Fruit fly (Drosophila melanogaster) whole organism, embryonic: ENCODE results near the gene CG14655.

Experiments used
- Abd-B ChIP-seq: fragments of 200-800 bp; sonication (Bioruptor generic); optimal IDR thresholded peaks from 2 replicates; lab custom pipeline; 2018; ENCODE audit warnings: missing biosample characterization, mild to moderate bottlenecking, missing genetic modification characterization, moderate library complexity
- Bgb ChIP-seq: fragments of 200-800 bp; sonication (Bioruptor generic); IDR thresholded peaks from 2 replicates; pipeline ENCODE4 v1.3.6; 2022; ENCODE audit warnings: missing biosample characterization, missing genetic modification characterization; ENCODE audit not compliant: partially characterized antibody
- BtbVII ChIP-seq: fragments of 200-800 bp; sonication (Bioruptor generic); optimal IDR thresholded peaks from 3 replicates; lab custom pipeline; 2017; ENCODE audit warnings: missing biosample characterization, mild to moderate bottlenecking, missing genetic modification characterization
- CG10321 ChIP-seq: fragments of 200-800 bp; sonication (Bioruptor generic); IDR thresholded peaks from 2 replicates; pipeline ENCODE4 v1.3.6; 2022; ENCODE audit warnings: missing biosample characterization, missing genetic modification characterization
- CG10431 ChIP-seq: fragments of 200-800 bp; sonication (Bioruptor generic); optimal IDR thresholded peaks from 3 replicates; lab custom pipeline; 2018; ENCODE audit warnings: missing biosample characterization, mild to moderate bottlenecking, missing genetic modification characterization
- CG11085 ChIP-seq: fragments of 200-800 bp; sonication (Bioruptor generic); IDR thresholded peaks from 2 replicates; pipeline ENCODE4 v1.3.6; 2022; ENCODE audit warnings: missing biosample characterization, missing genetic modification characterization
- CG11695 ChIP-seq: fragments of 200-800 bp; sonication (Bioruptor generic); IDR thresholded peaks from 3 replicates; pipeline ENCODE4 v1.3.6; 2022; ENCODE audit warnings: missing biosample characterization, missing genetic modification characterization
- CG12071 ChIP-seq: fragments of 200-800 bp; sonication (Bioruptor generic); optimal IDR thresholded peaks from 3 replicates; lab custom pipeline; 2018; ENCODE audit warnings: missing biosample characterization, mild to moderate bottlenecking, missing genetic modification characterization
- CG12104 ChIP-seq: fragments of 200-800 bp; sonication (Bioruptor generic); optimal IDR thresholded peaks from 3 replicates; lab custom pipeline; 2016; ENCODE audit warnings: missing biosample characterization, missing genetic modification characterization
- CG13624 ChIP-seq: fragments of 200-800 bp; sonication (Bioruptor generic); optimal IDR thresholded peaks from 2 replicates; lab custom pipeline; 2016; ENCODE audit warnings: missing biosample characterization, missing genetic modification characterization
- CG14050 ChIP-seq: fragments of 200-800 bp; sonication (Bioruptor generic); IDR thresholded peaks from 3 replicates; pipeline ENCODE4 v1.3.6; 2022; ENCODE audit warnings: missing biosample characterization, missing genetic modification characterization
- CG1529 ChIP-seq: fragments of 200-800 bp; sonication (Bioruptor generic); optimal IDR thresholded peaks from 3 replicates; lab custom pipeline; 2018; ENCODE audit warnings: missing biosample characterization, missing genetic modification characterization
- CG15479 ChIP-seq: fragments of 200-800 bp; sonication (Bioruptor generic); optimal IDR thresholded peaks from 3 replicates; lab custom pipeline; 2019; ENCODE audit warnings: missing biosample characterization, mild to moderate bottlenecking, missing genetic modification characterization, moderate library complexity
- CG16813 ChIP-seq: fragments of 200-800 bp; sonication (Bioruptor generic); IDR thresholded peaks from 3 replicates; pipeline ENCODE4 v1.3.6; 2022; ENCODE audit warnings: missing biosample characterization, missing genetic modification characterization; ENCODE audit not compliant: partially characterized antibody
- CG16863 ChIP-seq: fragments of 200-800 bp; sonication (Bioruptor generic); optimal IDR thresholded peaks from 3 replicates; lab custom pipeline; 2016; ENCODE audit warnings: missing biosample characterization, missing genetic modification characterization
- CG17328 ChIP-seq: fragments of 200-800 bp; sonication (Bioruptor generic); IDR thresholded peaks from 2 replicates; pipeline ENCODE4 v1.3.6; 2022; ENCODE audit warnings: missing biosample characterization, missing genetic modification characterization
- CG17568 ChIP-seq: fragments of 200-800 bp; sonication (Bioruptor generic); optimal IDR thresholded peaks from 2 replicates; lab custom pipeline; 2018; ENCODE audit warnings: missing biosample characterization, mild to moderate bottlenecking, missing genetic modification characterization, moderate library complexity
- CG2712 ChIP-seq: fragments of 200-800 bp; optimal IDR thresholded peaks from 3 replicates; lab custom pipeline; 2019; ENCODE audit warnings: missing biosample characterization, mild to moderate bottlenecking, missing genetic modification characterization, moderate library complexity
- CG33557 ChIP-seq: fragments of 200-800 bp; sonication (Bioruptor generic); optimal IDR thresholded peaks from 2 replicates; lab custom pipeline; 2019; ENCODE audit warnings: missing biosample characterization, mild to moderate bottlenecking, missing genetic modification characterization, moderate library complexity
- CG3407 ChIP-seq: fragments of 200-800 bp; sonication (Bioruptor generic); optimal IDR thresholded peaks from 2 replicates; lab custom pipeline; 2018; ENCODE audit warnings: missing biosample characterization, mild to moderate bottlenecking, missing genetic modification characterization
- CG4404 ChIP-seq: fragments of 200-800 bp; sonication (Bioruptor generic); IDR thresholded peaks from 2 replicates; pipeline ENCODE4 v1.3.6; 2022; ENCODE audit warnings: missing biosample characterization, missing genetic modification characterization
- CG6813 ChIP-seq: fragments of 200-800 bp; sonication (Bioruptor generic); optimal IDR thresholded peaks from 2 replicates; lab custom pipeline; 2017; ENCODE audit warnings: missing biosample characterization, missing genetic modification characterization, mild to moderate bottlenecking, moderate library complexity, missing genetic modification reagents
- CG7987 ChIP-seq: fragments of 200-800 bp; sonication (Bioruptor generic); optimal IDR thresholded peaks from 2 replicates; lab custom pipeline; 2018; ENCODE audit warnings: missing biosample characterization, mild to moderate bottlenecking, missing genetic modification characterization, moderate library complexity
- CG8290 ChIP-seq, 3 experiments: fragments of 200-800 bp; sonication (Bioruptor generic); optimal IDR thresholded peaks; 2 replicates each; lab custom pipeline; 2016 to 2019; ENCODE audit warnings: missing biosample characterization in 3 of 3, missing genetic modification characterization in 3 of 3, mild to moderate bottlenecking in 2 of 3, moderate library complexity in 1 of 3
- CG9437 ChIP-seq: fragments of 200-800 bp; sonication (Bioruptor generic); optimal IDR thresholded peaks from 2 replicates; lab custom pipeline; 2018; ENCODE audit warnings: missing biosample characterization, mild to moderate bottlenecking, missing genetic modification characterization
- CHES-1-like ChIP-seq: fragments of 200-800 bp; sonication (Bioruptor generic); optimal IDR thresholded peaks from 2 replicates; lab custom pipeline; 2016; ENCODE audit warnings: missing biosample characterization, missing genetic modification characterization
- CrebB ChIP-seq: fragments of 200-800 bp; sonication (Bioruptor generic); optimal IDR thresholded peaks from 3 replicates; lab custom pipeline; 2018; ENCODE audit warnings: missing biosample characterization, mild to moderate bottlenecking, missing genetic modification characterization
- D19A ChIP-seq: fragments of 200-800 bp; optimal IDR thresholded peaks from 3 replicates; lab custom pipeline; 2019; ENCODE audit warnings: missing biosample characterization, mild to moderate bottlenecking, missing genetic modification characterization, moderate library complexity
- Dek ChIP-seq: fragments of 200-800 bp; sonication (Bioruptor generic); optimal IDR thresholded peaks from 3 replicates; lab custom pipeline; 2019; ENCODE audit warnings: missing biosample characterization, mild to moderate bottlenecking, missing genetic modification characterization, moderate library complexity
- Dref ChIP-seq: fragments of 200-800 bp; sonication (Bioruptor generic); IDR thresholded peaks from 2 replicates; pipeline ENCODE4 v1.3.6; 2022; ENCODE audit warnings: missing biosample characterization, missing genetic modification characterization
- HLH4C ChIP-seq: fragments of 200-800 bp; sonication (Bioruptor generic); IDR thresholded peaks from 3 replicates; pipeline ENCODE4 v1.3.6; 2022; ENCODE audit warnings: missing biosample characterization, missing genetic modification characterization; ENCODE audit not compliant: partially characterized antibody
- Hmr ChIP-seq: fragments of 200-800 bp; sonication (Bioruptor generic); optimal IDR thresholded peaks from 3 replicates; lab custom pipeline; 2017; ENCODE audit warnings: mild to moderate bottlenecking, missing biosample characterization, missing genetic modification reagents, missing genetic modification characterization
- Max ChIP-seq: fragments of 200-800 bp; sonication (Bioruptor generic); optimal IDR thresholded peaks from 2 replicates; lab custom pipeline; 2016; ENCODE audit warnings: missing biosample characterization, mild to moderate bottlenecking, missing genetic modification characterization
- Sox102F ChIP-seq: fragments of 200-800 bp; sonication (Bioruptor generic); optimal IDR thresholded peaks from 2 replicates; lab custom pipeline; 2018; ENCODE audit warnings: missing biosample characterization, mild to moderate bottlenecking, missing genetic modification characterization, moderate library complexity
- Trl ChIP-seq, 3 experiments: fragments of >200 bp in 2 of 3; fragments of 200-800 bp in 1 of 3; sonication (Bioruptor generic) in 1 of 3; optimal IDR thresholded peaks; 2 replicates in 1 of 3; 3 replicates in 2 of 3; lab custom pipeline; 2016 to 2017; ENCODE audit warnings: missing biosample characterization in 1 of 3, missing genetic modification characterization in 1 of 3
- Xrp1 ChIP-seq: fragments of 200-800 bp; sonication (Bioruptor generic); IDR thresholded peaks from 2 replicates; pipeline ENCODE4 v1.3.6; 2022; ENCODE audit warnings: missing biosample characterization, missing genetic modification characterization
- aop ChIP-seq: fragments of 200-800 bp; sonication (Bioruptor generic); IDR thresholded peaks from 2 replicates; pipeline ENCODE4 v1.3.6; 2022; ENCODE audit warnings: missing biosample characterization, missing genetic modification characterization
- bigmax ChIP-seq: fragments of 200-800 bp; sonication (Bioruptor generic); optimal IDR thresholded peaks from 2 replicates; lab custom pipeline; 2018; ENCODE audit warnings: missing biosample characterization, mild to moderate bottlenecking, missing genetic modification characterization
- br ChIP-seq: fragments of >200 bp; optimal IDR thresholded peaks from 2 replicates; lab custom pipeline; 2017
- chm ChIP-seq: fragments of 200-800 bp; sonication (Bioruptor generic); IDR thresholded peaks from 2 replicates; pipeline ENCODE4 v1.3.6; 2022; ENCODE audit warnings: missing biosample characterization, missing genetic modification characterization
- chn ChIP-seq: fragments of 200-800 bp; sonication (Bioruptor generic); optimal IDR thresholded peaks from 2 replicates; lab custom pipeline; 2016; ENCODE audit warnings: missing biosample characterization, missing genetic modification characterization
- cwo ChIP-seq: fragments of 200-800 bp; sonication (Bioruptor generic); optimal IDR thresholded peaks from 3 replicates; lab custom pipeline; 2017; ENCODE audit warnings: missing biosample characterization, missing genetic modification characterization, mild to moderate bottlenecking, moderate library complexity, missing genetic modification reagents
- ems ChIP-seq: fragments of 200-800 bp; sonication (Bioruptor generic); optimal IDR thresholded peaks from 3 replicates; lab custom pipeline; 2016; ENCODE audit warnings: missing biosample characterization, missing genetic modification characterization
- esg ChIP-seq: fragments of 200-800 bp; sonication (Bioruptor generic); conservative IDR thresholded peaks from 2 replicates; pipeline ENCODE4 v1.3.6; 2022; ENCODE audit warnings: missing biosample characterization, missing genetic modification characterization
- fru ChIP-seq: fragments of >200 bp; optimal IDR thresholded peaks from 2 replicates; lab custom pipeline; 2017
- grau ChIP-seq: fragments of 200-800 bp; optimal IDR thresholded peaks from 3 replicates; lab custom pipeline; 2019; ENCODE audit warnings: missing biosample characterization, mild to moderate bottlenecking, missing genetic modification characterization, moderate library complexity
- lmd ChIP-seq: fragments of 200-800 bp; sonication (Bioruptor generic); IDR thresholded peaks from 2 replicates; pipeline ENCODE4 v1.3.6; 2022; ENCODE audit warnings: missing biosample characterization, missing genetic modification characterization
- mld ChIP-seq: fragments of 200-800 bp; sonication (Bioruptor generic); IDR thresholded peaks from 3 replicates; pipeline ENCODE4 v1.3.6; 2022; ENCODE audit warnings: missing biosample characterization, missing genetic modification characterization; ENCODE audit not compliant: partially characterized antibody
- pzg ChIP-seq: fragments of 200-800 bp; sonication (Bioruptor generic); optimal IDR thresholded peaks from 3 replicates; lab custom pipeline; 2018; ENCODE audit warnings: missing biosample characterization, mild to moderate bottlenecking, missing genetic modification characterization, moderate library complexity
- toy ChIP-seq: fragments of 200-800 bp; sonication (Bioruptor generic); IDR thresholded peaks from 2 replicates; pipeline ENCODE4 v1.3.6; 2022; ENCODE audit warnings: missing biosample characterization, missing genetic modification characterization
- tx ChIP-seq: fragments of 200-800 bp; sonication (Bioruptor generic); optimal IDR thresholded peaks from 2 replicates; lab custom pipeline; 2016; ENCODE audit warnings: missing biosample characterization, missing genetic modification characterization

CG14655 gene

DNA sequence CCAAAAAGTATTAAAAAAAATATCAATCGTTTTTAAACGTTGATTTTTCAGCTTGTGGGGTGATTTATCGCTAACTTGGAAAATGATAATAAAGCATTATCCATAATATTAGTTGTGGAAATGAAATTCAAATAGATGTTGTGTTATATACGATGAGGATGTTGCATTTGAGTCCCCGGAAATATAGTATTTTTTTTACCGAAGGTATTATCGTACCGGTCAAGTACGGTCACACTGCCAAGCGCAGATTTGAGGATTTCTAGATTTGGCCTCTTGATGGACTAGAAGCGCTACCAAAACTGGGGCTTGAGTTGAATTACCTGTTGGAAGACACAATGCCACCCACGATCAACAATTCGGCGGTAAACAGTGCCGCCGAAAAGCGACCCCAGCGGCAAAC lies 4.7 kb downstream of the CG14655 start (continued):
- TF ChIP-seq Xrp1 (GFP tag; lab: Robert Waterston, UW) (peak; percentile 49; the same call in 1 of the 2 replicates), ems (no peak), CG33557 (GFP tag; lab: Kevin White, UChicago) (no peak), mld (GFP tag; lab: Robert Waterston, UW) (no peak), chn (no peak), CG17568 (no peak), toy (GFP tag; lab: Robert Waterston, UW) (no peak), CG7987 (no peak), br (no peak), CG11695 (GFP tag; lab: Robert Waterston, UW) (no peak), lmd (GFP tag; lab: Robert Waterston, UW) (peak; percentile 32; the same call in 1 of the 2 replicates), Abd-B (GFP tag; lab: Kevin White, UChicago) (no peak), Sox102F (GFP tag; lab: Kevin White, UChicago) (peak; percentile 47), CG16813 (GFP tag; lab: Robert Waterston, UW) (no peak), Hmr (GFP tag; lab: Kevin White, UChicago) (peak; percentile 57), CG14050 (0 out of 3 replicates have a peak, but pooled peaks have one; percentile 28), grau (tag; lab: Kevin White, UChicago) (peak; percentile 46), CG9437 (no peak), CG4404 (GFP tag; lab: Robert Waterston, UW) (no peak), CG16863 (GFP tag; lab: Kevin White, UChicago) (no peak), CG12071 (GFP tag; lab: Kevin White, UChicago) (no peak), Trl (optimal IDR thresholded peaks at IDR 0.05; lab: Kevin White, UChicago) (no peak), Trl (GFP tag; optimal IDR thresholded peaks at IDR 0.05; lab: Kevin White, UChicago) (no peak), CG11085 (GFP tag; lab: Robert Waterston, UW) (no peak), chm (no peak), HLH4C (no peak), CG3407 (no peak), Dref (GFP tag; lab: Robert Waterston, UW) (no peak), CHES-1-like (GFP tag; lab: Kevin White, UChicago) (peak; percentile 38), CG15479 (no peak), CG12104 (GFP tag; lab: Kevin White, UChicago) (no peak), tx (GFP tag; lab: Kevin White, UChicago) (no peak), CG17328 (peak; percentile 43), Bgb (GFP tag; lab: Robert Waterston, UW) (peak; percentile 23; the same call in 1 of the 2 replicates), cwo (GFP tag; lab: Kevin White, UChicago) (no peak), CG2712 (tag; lab: Kevin White, UChicago) (peak; percentile 61), aop (no peak), CG6813 (GFP tag; lab: Kevin White, UChicago) (no peak), CG1529 (GFP tag; lab: Kevin White, UChicago) (no peak), CG10431 (GFP tag; lab: Kevin White, UChicago) (no peak), Max (GFP tag; lab: Kevin White, UChicago) (no peak), D19A (tag; lab: Kevin White, UChicago) (peak; percentile 3), fru (lab: Kevin White, UChicago) (no peak), esg (GFP tag; lab: Robert Waterston, UW) (peak; percentile 19; the same call in 1 of the 2 replicates), bigmax (GFP tag; lab: Kevin White, UChicago) (no peak), CG13624 (peak; percentile 30), BtbVII (GFP tag; lab: Kevin White, UChicago) (no peak), CG10321 (GFP tag; lab: Robert Waterston, UW) (no peak), CG8290 (GFP tag; optimal IDR thresholded peaks at IDR 0.05; lab: Kevin White, UChicago) (peak; percentile 35), CG8290 (tag; optimal IDR thresholded peaks at IDR 0.05; lab: Kevin White, UChicago) (no peak), pzg (GFP tag; lab: Kevin White, UChicago) (peak; percentile 72), CrebB (tag; lab: Kevin White, UChicago) (no peak), Dek (tag; lab: Kevin White, UChicago) (peak; percentile 11)
